Fruit fly (Drosophila melanogaster) whole organism, prepupa: Measurements from ENCODE around the gene bero.

Source experiments
- CG11294 ChIP-seq: fragments of 200-800 bp; sonication (Bioruptor generic); IDR thresholded peaks from 2 replicates; pipeline ENCODE4 v1.3.6; 2022; ENCODE audit warnings: missing biosample characterization, missing genetic modification characterization
- CG15336 ChIP-seq: fragments of 200-800 bp; sonication (Bioruptor generic); IDR thresholded peaks from 2 replicates; pipeline ENCODE4 v1.3.6; 2022; ENCODE audit warnings: missing biosample characterization, missing genetic modification characterization
- CG1621 ChIP-seq: fragments of 200-800 bp; sonication (Bioruptor generic); optimal IDR thresholded peaks from 3 replicates; lab custom pipeline; 2018; ENCODE audit warnings: missing biosample characterization, mild to moderate bottlenecking, missing genetic modification characterization
- CG16779 ChIP-seq: fragments of 200-800 bp; sonication (Bioruptor generic); optimal IDR thresholded peaks from 3 replicates; lab custom pipeline; 2017; ENCODE audit warnings: missing biosample characterization, mild to moderate bottlenecking, missing genetic modification characterization
- CG32006 ChIP-seq: fragments of 200-800 bp; sonication (Bioruptor generic); optimal IDR thresholded peaks from 3 replicates; lab custom pipeline; 2017; ENCODE audit warnings: missing biosample characterization, mild to moderate bottlenecking, missing genetic modification characterization
- CG3919 ChIP-seq: fragments of 200-800 bp; sonication (Bioruptor generic); optimal IDR thresholded peaks from 3 replicates; lab custom pipeline; 2016; ENCODE audit warnings: missing biosample characterization, missing genetic modification characterization
- CG4318 ChIP-seq: fragments of 200-800 bp; sonication (Bioruptor generic); optimal IDR thresholded peaks from 3 replicates; lab custom pipeline; 2017; ENCODE audit warnings: missing biosample characterization, mild to moderate bottlenecking, missing genetic modification characterization
- CG6276 ChIP-seq: fragments of 200-800 bp; sonication (Bioruptor generic); optimal IDR thresholded peaks from 2 replicates; lab custom pipeline; 2017; ENCODE audit warnings: missing biosample characterization, mild to moderate bottlenecking, missing genetic modification characterization
- CG8119 ChIP-seq: fragments of 200-800 bp; sonication (Bioruptor generic); IDR thresholded peaks from 3 replicates; pipeline ENCODE4 v1.3.6; 2022; ENCODE audit warnings: missing biosample characterization, missing genetic modification characterization
- CG8319 ChIP-seq: fragments of 200-800 bp; sonication (Bioruptor generic); optimal IDR thresholded peaks from 3 replicates; lab custom pipeline; 2016; ENCODE audit warnings: missing biosample characterization, missing genetic modification characterization
- Eip75B ChIP-seq: fragments of 200-800 bp; sonication (Bioruptor generic); optimal IDR thresholded peaks from 3 replicates; lab custom pipeline; 2016; ENCODE audit warnings: missing biosample characterization, missing genetic modification characterization
- Eip78C ChIP-seq: fragments of 200-800 bp; sonication (Bioruptor generic); peaks from one replicate; lab custom pipeline; 2016; ENCODE audit warnings: missing biosample characterization, missing genetic modification characterization
- Gug ChIP-seq: fragments of 200-800 bp; sonication (Bioruptor generic); IDR thresholded peaks from 2 replicates; pipeline ENCODE4 v1.3.6; 2022; ENCODE audit warnings: missing biosample characterization, missing genetic modification characterization
- Hr39 ChIP-seq: fragments of 200-800 bp; sonication (Bioruptor generic); optimal IDR thresholded peaks from 2 replicates; lab custom pipeline; 2016; ENCODE audit warnings: missing biosample characterization, missing genetic modification characterization
- Hr4 ChIP-seq: fragments of 200-800 bp; sonication (Bioruptor generic); optimal IDR thresholded peaks from 3 replicates; lab custom pipeline; 2016; ENCODE audit warnings: missing biosample characterization, missing genetic modification characterization
- Lpt ChIP-seq: fragments of 200-800 bp; sonication (Bioruptor generic); optimal IDR thresholded peaks from 3 replicates; lab custom pipeline; 2016; ENCODE audit warnings: missing biosample characterization, missing genetic modification characterization
- Met ChIP-seq: fragments of 200-800 bp; sonication (Bioruptor generic); optimal IDR thresholded peaks from 3 replicates; lab custom pipeline; 2016; ENCODE audit warnings: missing biosample characterization, missing genetic modification characterization
- OdsH ChIP-seq: fragments of 200-800 bp; sonication (Bioruptor generic); optimal IDR thresholded peaks from 3 replicates; lab custom pipeline; 2016; ENCODE audit warnings: missing biosample characterization, missing genetic modification characterization
- Smox ChIP-seq: fragments of 200-800 bp; sonication (Bioruptor generic); optimal IDR thresholded peaks from 3 replicates; lab custom pipeline; 2016; ENCODE audit warnings: missing biosample characterization, missing genetic modification characterization
- Sox102F ChIP-seq: fragments of 200-800 bp; sonication (Bioruptor generic); optimal IDR thresholded peaks from 2 replicates; lab custom pipeline; 2016; ENCODE audit warnings: missing biosample characterization, mild to moderate bottlenecking, missing genetic modification characterization
- acj6 ChIP-seq: fragments of 200-800 bp; sonication (Bioruptor generic); optimal IDR thresholded peaks from 3 replicates; lab custom pipeline; 2016; ENCODE audit warnings: missing biosample characterization, missing genetic modification characterization
- dac ChIP-seq: fragments of 200-800 bp; sonication (Bioruptor generic); optimal IDR thresholded peaks from 2 replicates; lab custom pipeline; 2017; ENCODE audit warnings: missing biosample characterization, mild to moderate bottlenecking, missing genetic modification characterization
- dsx ChIP-seq: fragments of 200-800 bp; optimal IDR thresholded peaks from 3 replicates; lab custom pipeline; 2019; ENCODE audit warnings: missing biosample characterization, mild to moderate bottlenecking, missing genetic modification characterization, moderate library complexity; ENCODE audit not compliant: poor library complexity, severe bottlenecking
- eg ChIP-seq: fragments of 200-800 bp; sonication (Bioruptor generic); IDR thresholded peaks from 3 replicates; pipeline ENCODE4 v1.3.6; 2022; ENCODE audit warnings: missing biosample characterization, missing genetic modification characterization
- esn ChIP-seq: fragments of 200-800 bp; sonication (Bioruptor generic); optimal IDR thresholded peaks from 2 replicates; lab custom pipeline; 2016; ENCODE audit warnings: missing biosample characterization, mild to moderate bottlenecking, missing genetic modification characterization, moderate library complexity
- fd85E ChIP-seq: fragments of 200-800 bp; sonication (Bioruptor generic); optimal IDR thresholded peaks from 3 replicates; lab custom pipeline; 2016; ENCODE audit warnings: missing biosample characterization, missing genetic modification characterization
- fkh ChIP-seq: fragments of 200-800 bp; sonication (Bioruptor generic); optimal IDR thresholded peaks from 3 replicates; lab custom pipeline; 2017; ENCODE audit warnings: missing biosample characterization, mild to moderate bottlenecking, missing genetic modification characterization, moderate library complexity
- ss ChIP-seq, 2 experiments: fragments of 200-800 bp; sonication (Bioruptor generic); optimal IDR thresholded peaks; 2 replicates in 1 of 2; 3 replicates in 1 of 2; lab custom pipeline; 2017 to 2018; ENCODE audit warnings: mild to moderate bottlenecking in 2 of 2, missing biosample characterization in 2 of 2, missing genetic modification characterization in 2 of 2, moderate library complexity in 1 of 2
- svp ChIP-seq: fragments of 200-800 bp; sonication (Bioruptor generic); peaks from one replicate; lab custom pipeline; 2016; ENCODE audit warnings: missing biosample characterization, missing genetic modification characterization
- topi ChIP-seq: fragments of 200-800 bp; sonication (Bioruptor generic); optimal IDR thresholded peaks from 3 replicates; lab custom pipeline; 2016; ENCODE audit warnings: missing biosample characterization, missing genetic modification characterization
- vri ChIP-seq: fragments of 200-800 bp; sonication (Bioruptor generic); optimal IDR thresholded peaks from 3 replicates; lab custom pipeline; 2016; ENCODE audit warnings: missing biosample characterization, mild to moderate bottlenecking, missing genetic modification characterization

bero gene

dm6 chr2L:20881353-20882079 lies 23.0 kb downstream of the bero start (continued):
- peak; percentile 55 for TF ChIP-seq svp

dm6 chr2L:20883097-20883496 lies 24.6 kb downstream of the bero start:
- no peak for TF ChIP-seq Eip75B
- TF ChIP-seq dsx (GFP tag; lab: Kevin White, UChicago): no peak
- TF ChIP-seq Hr39 (GFP tag; lab: Kevin White, UChicago): no peak
- TF ChIP-seq Sox102F (GFP tag; lab: Kevin White, UChicago): no peak
- no peak for TF ChIP-seq fd85E (GFP tag; lab: Kevin White, UChicago)
- TF ChIP-seq esn (GFP tag; lab: Kevin White, UChicago): no peak
- TF ChIP-seq Hr4: no peak
- TF ChIP-seq ss (GFP tag; optimal IDR thresholded peaks at IDR 0.05; lab: Kevin White, UChicago): no peak
- TF ChIP-seq vri (GFP tag; lab: Kevin White, UChicago): no peak
- no peak for TF ChIP-seq Gug
- TF ChIP-seq topi: no peak

- peak; percentile 99 for TF ChIP-seq svp
- peak; percentile 31 for TF ChIP-seq vri (GFP tag; lab: Kevin White, UChicago)
- TF ChIP-seq eg (GFP tag; lab: Robert Waterston, UW): no peak
- no peak for TF ChIP-seq Met
Measured at dm6 chr2L:20883624-20884220, 25.2 kb downstream of the bero start.

- no peak for TF ChIP-seq dsx (GFP tag; lab: Kevin White, UChicago)
- TF ChIP-seq Lpt (GFP tag; lab: Kevin White, UChicago): no peak
- TF ChIP-seq fkh (GFP tag; lab: Kevin White, UChicago): peak; percentile 19
- TF ChIP-seq CG16779 (tag; lab: Kevin White, UChicago): peak; percentile 13
- TF ChIP-seq CG8119 (GFP tag; lab: Robert Waterston, UW): 0 out of 3 replicates have a peak, but pooled peaks have one; percentile 22
- no peak for TF ChIP-seq acj6 (GFP tag; lab: Kevin White, UChicago)
- TF ChIP-seq CG4318: no peak
- peak; percentile 51 for TF ChIP-seq Eip78C (GFP tag; lab: Kevin White, UChicago)
- TF ChIP-seq CG1621 (tag; lab: Kevin White, UChicago): peak; percentile 52
Measured at dm6 chr2L:20885889-20886507, 27.5 kb downstream of the bero start.

- TF ChIP-seq CG4318 (no peak), Eip78C (GFP tag; lab: Kevin White, UChicago) (no peak), eg (GFP tag; lab: Robert Waterston, UW) (no peak), CG6276 (GFP tag; lab: Kevin White, UChicago) (no peak), CG8119 (GFP tag; lab: Robert Waterston, UW) (no peak)
Measured at dm6 chr2L:20887273-20887672, 28.8 kb downstream of the bero start.

dm6 chr2L:20889857-20890606 lies 31.5 kb downstream of the bero start:
- peak; percentile 22; the same call in 1 of the 2 replicates for TF ChIP-seq CG15336 (GFP tag; lab: Robert Waterston, UW)
- TF ChIP-seq CG8319 (GFP tag; lab: Kevin White, UChicago): no peak
- TF ChIP-seq fkh (GFP tag; lab: Kevin White, UChicago): peak; percentile 63
- TF ChIP-seq CG11294 (GFP tag; lab: Robert Waterston, UW): peak; percentile 35; the same call in 1 of the 2 replicates
- TF ChIP-seq CG6276 (GFP tag; lab: Kevin White, UChicago): peak; percentile 53
- peak; percentile 55; the same call in 1 of the 3 replicates for TF ChIP-seq eg (GFP tag; lab: Robert Waterston, UW)
- TF ChIP-seq dsx (GFP tag; lab: Kevin White, UChicago): no peak
- TF ChIP-seq dac: peak; percentile 35
- peak; percentile 37 for TF ChIP-seq CG32006 (GFP tag; lab: Kevin White, UChicago)
- TF ChIP-seq CG3919 (GFP tag; lab: Kevin White, UChicago): no peak
- peak; percentile 74 for TF ChIP-seq Eip78C (GFP tag; lab: Kevin White, UChicago)
- no peak for TF ChIP-seq Smox (GFP tag; lab: Kevin White, UChicago)
- TF ChIP-seq OdsH (GFP tag; lab: Kevin White, UChicago): peak; percentile 17
- peak; percentile 56 for TF ChIP-seq Hr4
- TF ChIP-seq, all 60 proteins: peak for 10
